Worm (Caenorhabditis elegans) whole organism, L2 larva: Measurements from ENCODE around the gene F54F7.8.

Experiments
- C34F6.9 ChIP-seq: fragments of 150-350 bp; optimal IDR thresholded peaks from 2 replicates; lab custom pipeline; 2014; ENCODE audit warnings: missing biosample characterization, missing genetic modification characterization
- R02D3.7 ChIP-seq: fragments of 150-350 bp; optimal IDR thresholded peaks from 2 replicates; lab custom pipeline; 2014; ENCODE audit warnings: missing biosample characterization, missing genetic modification characterization
- ZK546.5 ChIP-seq: sonication (generic microtip); optimal IDR thresholded peaks from 2 replicates; lab custom pipeline; 2017; ENCODE audit warnings: missing biosample characterization, missing genetic modification characterization
- egl-27 ChIP-seq: sonication (generic microtip); optimal IDR thresholded peaks from 3 replicates; lab custom pipeline; 2017; ENCODE audit warnings: missing biosample characterization, missing genetic modification reagents, missing genetic modification characterization
- elt-3 ChIP-seq: sonication (generic microtip); optimal IDR thresholded peaks from 2 replicates; lab custom pipeline; 2017; ENCODE audit warnings: missing biosample characterization, missing genetic modification characterization
- fos-1 ChIP-seq: fragments of 150-350 bp; optimal IDR thresholded peaks from 2 replicates; lab custom pipeline; 2014; ENCODE audit warnings: missing biosample characterization, missing genetic modification characterization
- lin-13 ChIP-seq: fragments of 150-350 bp; optimal IDR thresholded peaks from 2 replicates; lab custom pipeline; 2014; ENCODE audit warnings: missing biosample characterization, missing genetic modification reagents, missing genetic modification characterization
- lsy-2 ChIP-seq, 2 experiments: fragments of 150-350 bp in 1 of 2; sonication (generic microtip) in 1 of 2; optimal IDR thresholded peaks; 2 replicates each; lab custom pipeline; 2014 to 2017; ENCODE audit warnings: missing biosample characterization in 2 of 2, missing genetic modification characterization in 2 of 2
- mab-5 ChIP-seq: fragments of 150-350 bp; optimal IDR thresholded peaks from 2 replicates; lab custom pipeline; 2014; ENCODE audit warnings: missing biosample characterization, missing genetic modification characterization
- nhr-25 ChIP-seq: fragments of 150-350 bp; sonication (generic microtip); optimal IDR thresholded peaks from 3 replicates; lab custom pipeline; 2014; ENCODE audit warnings: missing biosample characterization, missing genetic modification characterization
- peb-1 ChIP-seq: fragments of 150-350 bp; optimal IDR thresholded peaks from 2 replicates; lab custom pipeline; 2014; ENCODE audit warnings: missing biosample characterization, missing genetic modification characterization
- skn-1 ChIP-seq: sonication (generic microtip); optimal IDR thresholded peaks from 2 replicates; lab custom pipeline; 2017; ENCODE audit warnings: missing biosample characterization, missing genetic modification characterization
- snpc-4 ChIP-seq: fragments of 150-350 bp; optimal IDR thresholded peaks from 2 replicates; lab custom pipeline; 2014; ENCODE audit warnings: missing biosample characterization, missing genetic modification characterization

ce11 chrX:11843363-11843762 lies 11.4 kb downstream of the F54F7.8 start, which contains the start of gene F54F7.2:
- TF ChIP-seq lin-13 = no peak
- no peak for TF ChIP-seq mab-5 (tag; lab: Kevin White, UChicago)
- TF ChIP-seq peb-1 (tag; lab: Kevin White, UChicago) = no peak
- no peak for TF ChIP-seq lsy-2 (tag; optimal IDR thresholded peaks at IDR 0.05; lab: Kevin White, UChicago)
- no peak for TF ChIP-seq elt-3
- TF ChIP-seq C34F6.9 (tag; lab: Kevin White, UChicago) = no peak
- no peak for TF ChIP-seq snpc-4 (tag; lab: Kevin White, UChicago)
- no peak for TF ChIP-seq skn-1 (tag; lab: Kevin White, UChicago)
- no peak for TF ChIP-seq nhr-25 (tag; lab: Kevin White, UChicago)
- TF ChIP-seq R02D3.7 (tag; lab: Kevin White, UChicago) = no peak
- TF ChIP-seq egl-27 (tag; lab: Kevin White, UChicago) = no peak
- TF ChIP-seq fos-1 (tag; lab: Kevin White, UChicago) = no peak
- no peak for TF ChIP-seq ZK546.5 (tag; lab: Kevin White, UChicago)
